Worm (Caenorhabditis elegans): ENCODE results near the gene K01G5.8.
A peak's percentile ranks its signal among the peaks of the same experiment; 100 is the strongest.

DNA sequence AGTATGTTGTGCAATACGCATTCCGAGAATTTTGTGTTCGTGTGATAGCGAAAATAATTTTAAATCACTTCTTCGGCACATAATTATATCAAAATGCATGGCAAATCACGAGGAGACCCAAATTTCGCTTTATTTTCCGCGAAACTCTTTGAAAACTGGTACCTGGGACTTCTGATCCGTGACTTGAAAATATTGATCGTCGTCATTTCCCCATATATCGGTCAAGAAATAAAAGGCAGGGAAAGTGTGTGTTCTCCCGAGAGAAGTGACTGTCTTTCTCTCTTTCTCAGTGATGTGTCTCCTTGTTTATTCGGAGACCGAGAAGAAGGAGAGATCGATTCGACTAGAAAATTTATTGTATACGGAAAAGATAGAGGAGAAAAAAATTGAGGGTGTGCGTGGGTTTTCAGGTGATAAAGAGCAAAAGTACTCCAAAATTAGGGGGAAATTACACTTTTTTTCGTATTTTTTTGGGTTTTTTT is 29.3 kb downstream of the K01G5.8 start, which contains the start of gene W09D10.5:
- TF ChIP-seq ama-1 (optimal IDR thresholded peaks at IDR 0.05) (peak; percentile 85), sea-1 (GFP tag; conservative IDR thresholded peaks at IDR 0.05) (no peak), hmg-4 (GFP tag; optimal IDR thresholded peaks at IDR 0.05) (no peak), tbx-11 (GFP tag; IDR thresholded peaks at IDR 0.05) (no peak)

Measured in whole organism, early embryonic.